Worm (Caenorhabditis elegans) whole organism, L2 larva: ENCODE results near the gene C35D10.17.

Experiments used
- ceh-16 ChIP-seq: fragments of 150-350 bp; optimal IDR thresholded peaks from 2 replicates; lab custom pipeline; 2014; ENCODE audit warnings: missing biosample characterization, missing genetic modification characterization
- lsy-2 ChIP-seq, 2 experiments: fragments of 150-350 bp in 1 of 2; sonication (generic microtip) in 1 of 2; optimal IDR thresholded peaks; 2 replicates each; lab custom pipeline; 2014 to 2017; ENCODE audit warnings: missing biosample characterization in 2 of 2, missing genetic modification characterization in 2 of 2
- skn-1 ChIP-seq: sonication (generic microtip); optimal IDR thresholded peaks from 2 replicates; lab custom pipeline; 2017; ENCODE audit warnings: missing biosample characterization, missing genetic modification characterization
- unc-62 ChIP-seq: fragments of 150-350 bp; optimal IDR thresholded peaks from 2 replicates; lab custom pipeline; 2014; ENCODE audit warnings: missing biosample characterization, missing genetic modification reagents, missing genetic modification characterization

DNA sequence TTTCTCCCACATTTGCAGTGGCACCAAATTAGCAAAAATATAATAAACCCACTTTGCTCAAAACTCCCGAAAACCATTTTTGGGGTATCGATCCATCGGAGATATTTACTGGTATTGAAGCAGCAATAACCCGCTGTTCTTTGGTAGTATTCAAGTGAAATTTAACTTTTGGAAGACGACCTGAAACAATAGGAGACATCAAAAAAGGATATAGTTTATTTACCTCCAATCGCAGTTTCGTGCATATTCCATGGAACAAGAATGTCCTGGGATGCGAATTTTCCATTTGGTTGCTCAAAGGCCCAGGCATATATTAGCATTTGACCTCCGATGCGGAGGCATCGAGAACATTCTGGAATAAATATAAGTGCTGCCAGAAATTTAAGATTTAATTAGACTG, 6.5 kb downstream of the C35D10.17 start:
- TF ChIP-seq unc-62 (GFP tag; lab: Kevin White, UChicago), result no peak
- no peak for TF ChIP-seq ceh-16 (tag; lab: Kevin White, UChicago)
- no peak for TF ChIP-seq skn-1 (tag; lab: Kevin White, UChicago)
- no peak for TF ChIP-seq lsy-2 (tag; optimal IDR thresholded peaks at IDR 0.05; lab: Kevin White, UChicago)
